Worm (Caenorhabditis elegans): ENCODE results near the gene str-71.

- TF ChIP-seq him-1 (tag; optimal IDR thresholded peaks at IDR 0.05) (no peak), W03F9.2 (tag; optimal IDR thresholded peaks at IDR 0.05) (no peak)
Observed at ce11 chrV:15415951-15416350, 43.0 kb downstream of the str-71 start, which contains the start of gene srh-265.

Measured in whole organism, L4/young adult.